Fruit fly (Drosophila melanogaster) whole organism, embryonic: ENCODE results near the gene CG9649.

Experiments used
- Bgb ChIP-seq: fragments of 200-800 bp; sonication (Bioruptor generic); IDR thresholded peaks from 2 replicates; pipeline ENCODE4 v1.3.6; 2022; ENCODE audit warnings: missing biosample characterization, missing genetic modification characterization; ENCODE audit not compliant: partially characterized antibody
- CG10321 ChIP-seq: fragments of 200-800 bp; sonication (Bioruptor generic); IDR thresholded peaks from 2 replicates; pipeline ENCODE4 v1.3.6; 2022; ENCODE audit warnings: missing biosample characterization, missing genetic modification characterization
- CG11085 ChIP-seq: fragments of 200-800 bp; sonication (Bioruptor generic); IDR thresholded peaks from 2 replicates; pipeline ENCODE4 v1.3.6; 2022; ENCODE audit warnings: missing biosample characterization, missing genetic modification characterization
- CG12104 ChIP-seq: fragments of 200-800 bp; sonication (Bioruptor generic); optimal IDR thresholded peaks from 3 replicates; lab custom pipeline; 2016; ENCODE audit warnings: missing biosample characterization, missing genetic modification characterization
- CG13287 ChIP-seq: fragments of 200-800 bp; sonication (Bioruptor generic); IDR thresholded peaks from 2 replicates; pipeline ENCODE4 v1.3.6; 2022; ENCODE audit warnings: missing biosample characterization, missing genetic modification characterization; ENCODE audit not compliant: partially characterized antibody
- CG14014 ChIP-seq: fragments of 200-800 bp; sonication (Bioruptor generic); IDR thresholded peaks from 2 replicates; pipeline ENCODE4 v1.3.6; 2022; ENCODE audit warnings: missing biosample characterization, missing genetic modification characterization
- CG15269 ChIP-seq: fragments of 200-800 bp; sonication (Bioruptor generic); optimal IDR thresholded peaks from 2 replicates; lab custom pipeline; 2018; ENCODE audit warnings: missing biosample characterization, mild to moderate bottlenecking, missing genetic modification characterization, moderate library complexity
- CG15601 ChIP-seq: fragments of 200-800 bp; sonication (Bioruptor generic); optimal IDR thresholded peaks from 3 replicates; lab custom pipeline; 2019; ENCODE audit warnings: missing biosample characterization, mild to moderate bottlenecking, missing genetic modification characterization, moderate library complexity
- CG18476 ChIP-seq: fragments of 200-800 bp; sonication (Bioruptor generic); optimal IDR thresholded peaks from 2 replicates; lab custom pipeline; 2016; ENCODE audit warnings: missing biosample characterization, mild to moderate bottlenecking, missing genetic modification characterization
- CG18599 ChIP-seq: fragments of 200-800 bp; sonication (Bioruptor generic); optimal IDR thresholded peaks from 3 replicates; lab custom pipeline; 2017; ENCODE audit warnings: missing biosample characterization, missing genetic modification characterization, mild to moderate bottlenecking, moderate library complexity, missing genetic modification reagents
- CG2199 ChIP-seq: fragments of 200-800 bp; sonication (Bioruptor generic); IDR thresholded peaks from 3 replicates; pipeline ENCODE4 v1.3.6; 2022; ENCODE audit warnings: missing biosample characterization, missing genetic modification characterization
- CG2712 ChIP-seq: fragments of 200-800 bp; optimal IDR thresholded peaks from 3 replicates; lab custom pipeline; 2019; ENCODE audit warnings: missing biosample characterization, mild to moderate bottlenecking, missing genetic modification characterization, moderate library complexity
- CG32767 ChIP-seq: fragments of 200-800 bp; sonication (Bioruptor generic); IDR thresholded peaks from 2 replicates; pipeline ENCODE4 v1.3.6; 2022; ENCODE audit warnings: missing biosample characterization, missing genetic modification characterization
- CG4328 ChIP-seq: fragments of 200-800 bp; sonication (Bioruptor generic); optimal IDR thresholded peaks from 3 replicates; lab custom pipeline; 2017; ENCODE audit warnings: missing biosample characterization, missing genetic modification reagents, missing genetic modification characterization
- CG4707 ChIP-seq: fragments of 200-800 bp; sonication (Bioruptor generic); optimal IDR thresholded peaks from 2 replicates; lab custom pipeline; 2018; ENCODE audit warnings: missing biosample characterization, mild to moderate bottlenecking, missing genetic modification characterization, moderate library complexity
- CG6272 ChIP-seq: fragments of 200-800 bp; sonication (Bioruptor generic); IDR thresholded peaks from 2 replicates; pipeline ENCODE4 v1.3.6; 2022; ENCODE audit warnings: missing biosample characterization, missing genetic modification characterization
- CG7357 ChIP-seq: fragments of 200-800 bp; sonication (Bioruptor generic); IDR thresholded peaks from 3 replicates; pipeline ENCODE4 v1.3.6; 2022; ENCODE audit warnings: missing biosample characterization, missing genetic modification characterization
- CG7745 ChIP-seq: fragments of 200-800 bp; sonication (Bioruptor generic); optimal IDR thresholded peaks from 2 replicates; lab custom pipeline; 2018; ENCODE audit warnings: missing biosample characterization, mild to moderate bottlenecking, missing genetic modification characterization, moderate library complexity
- CG7963 ChIP-seq: fragments of 200-800 bp; sonication (Bioruptor generic); IDR thresholded peaks from 3 replicates; pipeline ENCODE4 v1.3.6; 2022; ENCODE audit warnings: missing biosample characterization, missing genetic modification characterization; ENCODE audit not compliant: partially characterized antibody
- CG7987 ChIP-seq: fragments of 200-800 bp; sonication (Bioruptor generic); optimal IDR thresholded peaks from 2 replicates; lab custom pipeline; 2018; ENCODE audit warnings: missing biosample characterization, mild to moderate bottlenecking, missing genetic modification characterization, moderate library complexity
- CG9437 ChIP-seq: fragments of 200-800 bp; sonication (Bioruptor generic); optimal IDR thresholded peaks from 2 replicates; lab custom pipeline; 2018; ENCODE audit warnings: missing biosample characterization, mild to moderate bottlenecking, missing genetic modification characterization
- CHES-1-like ChIP-seq: fragments of 200-800 bp; sonication (Bioruptor generic); optimal IDR thresholded peaks from 2 replicates; lab custom pipeline; 2016; ENCODE audit warnings: missing biosample characterization, missing genetic modification characterization
- CoRest ChIP-seq: fragments of 200-800 bp; sonication (Bioruptor generic); optimal IDR thresholded peaks from 3 replicates; lab custom pipeline; 2018; ENCODE audit warnings: missing biosample characterization, mild to moderate bottlenecking, missing genetic modification characterization, moderate library complexity
- Dp ChIP-seq: fragments of 200-800 bp; sonication (Bioruptor generic); optimal IDR thresholded peaks from 2 replicates; lab custom pipeline; 2018; ENCODE audit warnings: missing biosample characterization, mild to moderate bottlenecking, missing genetic modification characterization, moderate library complexity
- E2f2 ChIP-seq: fragments of 200-800 bp; sonication (Bioruptor generic); IDR thresholded peaks from 2 replicates; pipeline ENCODE4 v1.3.6; 2022; ENCODE audit warnings: missing biosample characterization, missing genetic modification characterization
- Ets65A ChIP-seq: fragments of 200-800 bp; sonication (Bioruptor generic); peaks from one replicate; lab custom pipeline; 2016; ENCODE audit warnings: missing biosample characterization, missing genetic modification characterization
- Gsc ChIP-seq: fragments of 200-800 bp; sonication (Bioruptor generic); IDR thresholded peaks from 2 replicates; pipeline ENCODE4 v1.3.6; 2022; ENCODE audit warnings: missing biosample characterization, missing genetic modification characterization
- H15 ChIP-seq: fragments of 200-800 bp; sonication (Bioruptor generic); IDR thresholded peaks from 3 replicates; pipeline ENCODE4 v1.3.6; 2022; ENCODE audit warnings: missing biosample characterization, missing genetic modification characterization
- HLH4C ChIP-seq: fragments of 200-800 bp; sonication (Bioruptor generic); IDR thresholded peaks from 3 replicates; pipeline ENCODE4 v1.3.6; 2022; ENCODE audit warnings: missing biosample characterization, missing genetic modification characterization; ENCODE audit not compliant: partially characterized antibody
- MESR4 ChIP-seq: fragments of 200-800 bp; sonication (Bioruptor generic); optimal IDR thresholded peaks from 2 replicates; lab custom pipeline; 2018; ENCODE audit warnings: missing biosample characterization, mild to moderate bottlenecking, missing genetic modification characterization, moderate library complexity
- Meics ChIP-seq: fragments of 200-800 bp; sonication (Bioruptor generic); optimal IDR thresholded peaks from 2 replicates; lab custom pipeline; 2017; ENCODE audit warnings: missing biosample characterization, mild to moderate bottlenecking, missing genetic modification characterization
- Myb ChIP-seq: fragments of 200-800 bp; sonication (Bioruptor generic); optimal IDR thresholded peaks from 2 replicates; lab custom pipeline; 2016; ENCODE audit warnings: missing biosample characterization, missing genetic modification characterization
- PHDP ChIP-seq: fragments of 200-800 bp; sonication (Bioruptor generic); optimal IDR thresholded peaks from 3 replicates; lab custom pipeline; 2018; ENCODE audit warnings: missing biosample characterization, mild to moderate bottlenecking, missing genetic modification characterization, moderate library complexity
- ash1 ChIP-seq: fragments of 200-800 bp; sonication (Bioruptor generic); optimal IDR thresholded peaks from 2 replicates; lab custom pipeline; 2018; ENCODE audit warnings: missing biosample characterization, mild to moderate bottlenecking, missing genetic modification characterization
- ci ChIP-seq: fragments of 200-800 bp; sonication (Bioruptor generic); IDR thresholded peaks from 3 replicates; pipeline ENCODE4 v1.3.6; 2022; ENCODE audit warnings: missing biosample characterization, missing genetic modification characterization
- fd102C ChIP-seq: fragments of 200-800 bp; sonication (Bioruptor generic); optimal IDR thresholded peaks from 2 replicates; lab custom pipeline; 2018; ENCODE audit warnings: missing biosample characterization, mild to moderate bottlenecking, missing genetic modification characterization, moderate library complexity
- gro ChIP-seq: fragments of 200-800 bp; sonication (Bioruptor generic); optimal IDR thresholded peaks from 2 replicates; lab custom pipeline; 2016; ENCODE audit warnings: missing biosample characterization, missing genetic modification characterization
- lab ChIP-seq: fragments of 200-800 bp; sonication (Bioruptor generic); optimal IDR thresholded peaks from 3 replicates; lab custom pipeline; 2017; ENCODE audit warnings: missing biosample characterization, missing genetic modification characterization, mild to moderate bottlenecking, moderate library complexity, missing genetic modification reagents
- nmo ChIP-seq: fragments of 200-800 bp; sonication (Bioruptor generic); optimal IDR thresholded peaks from 2 replicates; lab custom pipeline; 2018; ENCODE audit warnings: missing biosample characterization, mild to moderate bottlenecking, missing genetic modification characterization, moderate library complexity
- org-1 ChIP-seq: fragments of 200-800 bp; sonication (Bioruptor generic); optimal IDR thresholded peaks from 2 replicates; lab custom pipeline; 2017; ENCODE audit warnings: missing biosample characterization, missing genetic modification characterization
- pita ChIP-seq: fragments of 200-800 bp; sonication (Bioruptor generic); optimal IDR thresholded peaks from 2 replicates; lab custom pipeline; 2017; ENCODE audit warnings: missing biosample characterization, mild to moderate bottlenecking, missing genetic modification characterization
- sim ChIP-seq: fragments of 200-800 bp; sonication (Bioruptor generic); IDR thresholded peaks from 2 replicates; pipeline ENCODE4 v1.3.6; 2022; ENCODE audit warnings: missing biosample characterization, missing genetic modification characterization
- ssp ChIP-seq: fragments of 200-800 bp; sonication (Bioruptor generic); IDR thresholded peaks from 2 replicates; pipeline ENCODE4 v1.3.6; 2022; ENCODE audit warnings: missing biosample characterization, missing genetic modification characterization
- twi ChIP-seq: fragments of 200-800 bp; optimal IDR thresholded peaks from 2 replicates; lab custom pipeline; 2019; ENCODE audit warnings: missing biosample characterization, mild to moderate bottlenecking, missing genetic modification characterization, moderate library complexity
- vvl ChIP-seq: fragments of 200-800 bp; sonication (Bioruptor generic); IDR thresholded peaks from 2 replicates; pipeline ENCODE4 v1.3.6; 2022; ENCODE audit warnings: missing biosample characterization, missing genetic modification characterization
- zf30C ChIP-seq: fragments of 200-800 bp; sonication (Bioruptor generic); optimal IDR thresholded peaks from 3 replicates; lab custom pipeline; 2018; ENCODE audit warnings: missing biosample characterization, mild to moderate bottlenecking, missing genetic modification characterization

The CG9649 gene

DNA sequence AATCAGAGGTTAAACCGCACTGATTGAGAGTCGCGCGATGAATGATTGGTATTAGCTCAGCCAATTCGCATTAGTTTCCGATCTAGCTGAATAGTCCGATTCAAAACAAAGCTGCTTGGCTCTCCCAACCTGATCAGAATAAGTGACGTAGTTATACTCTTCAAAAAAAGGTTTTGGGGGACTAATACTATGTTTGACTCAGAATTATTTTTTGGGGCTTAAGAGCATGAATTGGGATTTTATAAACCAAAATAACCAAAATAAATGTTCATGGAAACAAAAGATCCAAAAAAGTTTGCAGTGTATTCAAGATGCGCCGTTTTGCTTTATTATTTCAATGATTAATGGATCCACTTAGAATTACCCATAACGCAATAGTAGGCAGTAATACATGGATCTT is at the start of gene CG9649:
Gene CG9649 (minus strand): TSS at position 44 of the 400 bp plus-strand sequence.
- TF ChIP-seq CG7963 (GFP tag; lab: Robert Waterston, UW) (no peak), gro (GFP tag; lab: Kevin White, UChicago) (no peak), pita (no peak), Gsc (GFP tag; lab: Robert Waterston, UW) (no peak), CG4707 (GFP tag; lab: Kevin White, UChicago) (no peak), nmo (GFP tag; lab: Kevin White, UChicago) (no peak), CG2712 (no peak), H15 (GFP tag; lab: Robert Waterston, UW) (no peak)
- TF ChIP-seq, all 482 proteins: peak for 0

DNA sequence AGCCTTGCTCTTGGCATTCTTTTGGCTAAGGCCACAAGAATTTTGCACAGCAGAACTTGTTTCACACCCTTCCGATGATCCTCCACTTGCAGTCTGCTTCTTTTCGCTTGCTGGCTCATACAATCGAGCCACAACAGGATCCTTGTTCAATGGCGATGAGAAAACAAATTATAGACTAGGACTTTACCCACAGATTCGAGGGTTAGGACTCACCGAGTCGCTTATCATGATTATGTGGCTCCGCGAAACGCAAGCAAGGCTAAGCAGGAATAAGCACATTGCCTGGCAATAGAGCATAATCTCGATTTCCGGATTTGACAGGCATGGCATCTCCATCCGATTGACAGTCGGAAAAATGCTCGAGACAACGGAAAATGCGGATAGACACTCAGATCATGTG is 44.4 kb upstream of the CG9649 start, which contains the start of the genes CG14839 and CG14841:
Gene CG14839 (plus strand): TSS at position 301 of the 400 bp plus-strand sequence.
Gene CG14841 (minus strand): TSS at position 332 of the 400 bp plus-strand sequence.
- TF ChIP-seq CG14014 (no peak), Ets65A (GFP tag; lab: Kevin White, UChicago) (peak; percentile 73)

DNA sequence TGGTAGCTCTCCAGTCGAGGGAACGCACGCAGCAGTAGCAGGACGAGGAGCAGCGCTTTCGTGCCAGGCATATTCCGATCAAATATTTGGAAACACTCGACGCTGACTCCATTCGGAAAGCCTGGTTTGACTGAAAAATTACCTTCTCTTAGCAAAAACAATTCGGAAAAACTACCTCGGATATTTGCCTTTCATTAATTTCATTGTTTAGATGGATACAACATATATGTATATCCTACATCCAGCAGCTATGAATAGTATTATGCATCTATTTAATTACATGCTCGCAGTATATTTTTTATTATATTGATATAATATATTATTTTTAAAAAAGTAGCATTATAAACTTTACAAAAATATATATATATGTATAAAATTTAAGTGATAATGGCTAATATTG is 43.4 kb upstream of the CG9649 start, which contains the start of gene CG14840:
Gene CG14840 (minus strand): TSS at position 101 of the 400 bp plus-strand sequence.
- no peak for TF ChIP-seq twi (tag; lab: Kevin White, UChicago)
- no peak for TF ChIP-seq CG18476 (GFP tag; lab: Kevin White, UChicago)
- no peak for TF ChIP-seq CG9437 (GFP tag; lab: Kevin White, UChicago)
- TF ChIP-seq CoRest (tag; lab: Kevin White, UChicago), result no peak
- TF ChIP-seq ci (GFP tag; lab: Robert Waterston, UW), result no peak
- TF ChIP-seq CG6272 (GFP tag; lab: Robert Waterston, UW), result no peak
- no peak for TF ChIP-seq Bgb (GFP tag; lab: Robert Waterston, UW)
- TF ChIP-seq lab (GFP tag; lab: Kevin White, UChicago), result no peak
- TF ChIP-seq vvl, result no peak
- no peak for TF ChIP-seq CG12104 (GFP tag; lab: Kevin White, UChicago)
- TF ChIP-seq CG15601, result no peak
- no peak for TF ChIP-seq HLH4C (GFP tag; lab: Robert Waterston, UW)
- no peak for TF ChIP-seq CG32767 (GFP tag; lab: Robert Waterston, UW)
- TF ChIP-seq CG4328, result no peak

DNA sequence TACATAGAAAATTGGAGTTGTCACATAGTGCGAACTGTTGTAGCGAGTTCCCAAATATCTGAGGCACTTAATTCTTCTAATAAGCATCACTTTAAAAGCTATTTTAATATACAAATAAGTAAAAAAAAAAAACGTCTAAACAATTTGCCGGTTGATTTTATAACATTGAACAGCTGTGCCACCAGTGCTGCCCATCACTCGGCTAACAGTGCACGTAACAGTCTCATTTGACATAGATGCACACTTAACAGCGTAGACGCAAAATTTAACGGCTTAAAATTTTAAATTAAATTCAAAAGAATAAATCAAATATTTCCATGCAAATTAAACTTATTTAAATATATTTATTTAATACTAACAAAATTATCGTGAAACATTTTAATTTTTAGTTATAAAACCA is 42.1 kb upstream of the CG9649 start, which contains the start of gene MetRS-m:
Gene MetRS-m (minus strand): TSS at position 171 of the 400 bp plus-strand sequence.
- TF ChIP-seq zf30C (GFP tag; lab: Kevin White, UChicago) (no peak), Dp (GFP tag; lab: Kevin White, UChicago) (peak; percentile 54), CG13287 (GFP tag; lab: Robert Waterston, UW) (peak; percentile 18; the same call in 1 of the 2 replicates), PHDP (tag; lab: Kevin White, UChicago) (no peak), CG7357 (no peak), org-1 (GFP tag; lab: Kevin White, UChicago) (no peak), CG7987 (no peak), CG10321 (no peak), CG18599 (no peak), CG15601 (no peak), twi (tag; lab: Kevin White, UChicago) (no peak), CG7745 (tag; lab: Kevin White, UChicago) (no peak), fd102C (no peak), sim (no peak), CHES-1-like (GFP tag; lab: Kevin White, UChicago) (no peak), CG11085 (GFP tag; lab: Robert Waterston, UW) (no peak), ssp (no peak), CG15269 (tag; lab: Kevin White, UChicago) (no peak), ash1 (GFP tag; lab: Kevin White, UChicago) (no peak), CG2199 (no peak), MESR4 (GFP tag; lab: Kevin White, UChicago) (no peak), Meics (GFP tag; lab: Kevin White, UChicago) (no peak), Myb (GFP tag; lab: Kevin White, UChicago) (peak; percentile 63), E2f2 (GFP tag; lab: Robert Waterston, UW) (peak; percentile 59; the same call in 1 of the 2 replicates)
